Worm (Caenorhabditis elegans) whole organism, early embryonic: ENCODE data around the gene C13C4.8.

ENCODE experiments used
- F13C5.2 ChIP-seq: sonication (generic microtip); optimal IDR thresholded peaks from 2 replicates; lab custom pipeline; 2017; ENCODE audit warnings: mild to moderate bottlenecking, missing genetic modification characterization, inconsistent platforms, missing compliant biosample characterization
- flt-1 ChIP-seq: fragments of 200-800 bp; sonication (Bioruptor generic); IDR thresholded peaks from 2 replicates; pipeline ENCODE4 v1.3.6; 2022; ENCODE audit warnings: missing genetic modification characterization, missing compliant biosample characterization
- sea-1 ChIP-seq: fragments of 200-800 bp; sonication (Bioruptor generic); conservative IDR thresholded peaks from 2 replicates; pipeline ENCODE4 v1.3.6; 2022; ENCODE audit warnings: missing genetic modification characterization, missing compliant biosample characterization
- tra-4 ChIP-seq: sonication (generic microtip); optimal IDR thresholded peaks from 2 replicates; lab custom pipeline; 2017; ENCODE audit warnings: missing genetic modification characterization, missing compliant biosample characterization

ce11 chrV:12152857-12153256 lies 35.1 kb downstream of the C13C4.8 start, which contains the start of gene C27A7.8:
- TF ChIP-seq sea-1: no peak
- TF ChIP-seq tra-4: no peak
- no peak for TF ChIP-seq F13C5.2 (tag; lab: Kevin White, UChicago)
- TF ChIP-seq flt-1 (GFP tag; lab: Robert Waterston, UW): no peak
